Worm (Caenorhabditis elegans) whole organism, L4 larva: Measurements from ENCODE around the gene flp-8.
A peak's percentile ranks its signal among the peaks of the same experiment; 100 is the strongest.

Experiments used
- F10B5.3 ChIP-seq: sonication (generic microtip); optimal IDR thresholded peaks from 2 replicates; lab custom pipeline; 2016; ENCODE audit warnings: mild to moderate bottlenecking, missing genetic modification characterization, missing compliant biosample characterization
- F44E2.7 ChIP-seq: fragments of 200-800 bp; sonication (Bioruptor generic); IDR thresholded peaks from 2 replicates; pipeline ENCODE4 v2.1.2; 2022; ENCODE audit warnings: missing genetic modification characterization, missing compliant biosample characterization
- R02D3.7 ChIP-seq: fragments of 150-350 bp; sonication (generic microtip); optimal IDR thresholded peaks from 3 replicates; lab custom pipeline; 2014; ENCODE audit warnings: missing biosample characterization, missing genetic modification characterization
- T20F7.1 ChIP-seq: fragments of 200-800 bp; sonication (Bioruptor generic); optimal IDR thresholded peaks from 2 replicates; lab custom pipeline; 2018; ENCODE audit warnings: mild to moderate bottlenecking, missing genetic modification characterization, missing compliant biosample characterization
- T26A8.4 ChIP-seq: fragments of 200-800 bp; sonication (Bioruptor generic); IDR thresholded peaks from 2 replicates; pipeline ENCODE4 v1.3.6; 2022; ENCODE audit warnings: missing genetic modification characterization, missing compliant biosample characterization
- aha-1 ChIP-seq: fragments of 150-350 bp; peaks from one replicate; lab custom pipeline; 2014; ENCODE audit warnings: missing biosample characterization, missing genetic modification characterization
- ama-1 ChIP-seq: fragments of 150-350 bp; optimal IDR thresholded peaks from 2 replicates; lab custom pipeline; 2014; ENCODE audit warnings: inconsistent platforms, mixed read lengths
- arid-1 ChIP-seq: fragments of 200-800 bp; sonication (Bioruptor generic); conservative IDR thresholded peaks from 2 replicates; pipeline ENCODE4 v1.3.6; 2022; ENCODE audit warnings: missing genetic modification reagents, missing genetic modification characterization, missing compliant biosample characterization
- attf-4 ChIP-seq: sonication (generic microtip); optimal IDR thresholded peaks from 3 replicates; lab custom pipeline; 2017; ENCODE audit warnings: missing biosample characterization, missing genetic modification characterization
- ceh-20 ChIP-seq: fragments of 200-800 bp; sonication (Bioruptor generic); IDR thresholded peaks from 2 replicates; pipeline ENCODE4 v1.3.6; 2022; ENCODE audit warnings: missing genetic modification reagents, missing genetic modification characterization, missing compliant biosample characterization
- ceh-32 ChIP-seq: sonication (generic microtip); optimal IDR thresholded peaks from 2 replicates; lab custom pipeline; 2016; ENCODE audit warnings: mild to moderate bottlenecking, missing genetic modification characterization, missing compliant biosample characterization; ENCODE audit not compliant: poor library complexity
- ces-1 ChIP-seq: fragments of 150-350 bp; sonication (generic microtip); optimal IDR thresholded peaks from 4 replicates; lab custom pipeline; 2014; ENCODE audit warnings: missing biosample characterization, missing genetic modification reagents, missing genetic modification characterization
- ctbp-1 ChIP-seq: fragments of 200-800 bp; sonication (Bioruptor generic); IDR thresholded peaks from 2 replicates; pipeline ENCODE4 v1.3.6; 2022; ENCODE audit warnings: missing genetic modification reagents, missing genetic modification characterization, missing compliant biosample characterization
- daf-16 ChIP-seq, 3 experiments: sonication (generic microtip); optimal IDR thresholded peaks; 2 replicates each; lab custom pipeline; 2016 to 2017; ENCODE audit warnings: missing genetic modification characterization in 3 of 3, missing genetic modification reagents in 3 of 3, mild to moderate bottlenecking in 2 of 3, missing compliant biosample characterization in 2 of 3, missing biosample characterization in 1 of 3, moderate library complexity in 1 of 3
- dmd-6 ChIP-seq: fragments of 200-800 bp; sonication (Bioruptor generic); IDR thresholded peaks from 2 replicates; pipeline ENCODE4 v1.3.6; 2022; ENCODE audit warnings: missing genetic modification reagents, missing genetic modification characterization, missing compliant biosample characterization
- dpl-1 ChIP-seq: fragments of 150-350 bp; optimal IDR thresholded peaks from 2 replicates; lab custom pipeline; 2014; ENCODE audit warnings: missing biosample characterization, missing genetic modification reagents, missing genetic modification characterization
- dve-1 ChIP-seq: sonication (generic microtip); optimal IDR thresholded peaks from 2 replicates; lab custom pipeline; 2017; ENCODE audit warnings: antibody characterized with exemption, mild to moderate bottlenecking, missing genetic modification characterization, missing compliant biosample characterization; ENCODE audit not compliant: insufficient read depth
- egl-27 ChIP-seq: sonication (generic microtip); optimal IDR thresholded peaks from 3 replicates; lab custom pipeline; 2017; ENCODE audit warnings: missing biosample characterization, missing genetic modification reagents, missing genetic modification characterization
- fkh-10 ChIP-seq: fragments of 150-350 bp; optimal IDR thresholded peaks from 2 replicates; lab custom pipeline; 2014; ENCODE audit warnings: missing biosample characterization, missing genetic modification reagents, missing genetic modification characterization
- gei-8 ChIP-seq: fragments of 200-800 bp; sonication (Bioruptor generic); optimal IDR thresholded peaks from 2 replicates; lab custom pipeline; 2018; ENCODE audit warnings: mild to moderate bottlenecking, missing genetic modification characterization, missing compliant biosample characterization
- hlh-30 ChIP-seq: sonication (generic microtip); optimal IDR thresholded peaks from 2 replicates; lab custom pipeline; 2017; ENCODE audit warnings: antibody characterized with exemption, mild to moderate bottlenecking, missing genetic modification characterization, missing compliant biosample characterization; ENCODE audit not compliant: insufficient read depth
- hmg-1.1 ChIP-seq: fragments of 200-800 bp; sonication (Bioruptor generic); IDR thresholded peaks from 2 replicates; pipeline ENCODE4 v1.3.6; 2022; ENCODE audit warnings: missing genetic modification reagents, missing genetic modification characterization, missing compliant biosample characterization
- jun-1 ChIP-seq: fragments of 150-350 bp; optimal IDR thresholded peaks from 2 replicates; lab custom pipeline; 2014; ENCODE audit warnings: missing biosample characterization, missing genetic modification reagents, missing genetic modification characterization
- lin-13 ChIP-seq: fragments of 150-350 bp; optimal IDR thresholded peaks from 2 replicates; lab custom pipeline; 2014; ENCODE audit warnings: missing biosample characterization, missing genetic modification reagents, missing genetic modification characterization
- lin-38 ChIP-seq: fragments of 200-800 bp; sonication (Bioruptor generic); IDR thresholded peaks from 2 replicates; pipeline ENCODE4 v1.3.6; 2022; ENCODE audit warnings: missing genetic modification reagents, missing genetic modification characterization, missing compliant biosample characterization
- lsy-2 ChIP-seq, 2 experiments: fragments of 150-350 bp in 1 of 2; sonication (generic microtip) in 1 of 2; optimal IDR thresholded peaks; 2 replicates each; lab custom pipeline; 2014 to 2017; ENCODE audit warnings: missing biosample characterization in 2 of 2, missing genetic modification characterization in 2 of 2
- madf-5 ChIP-seq, 2 experiments: fragments of 200-800 bp; sonication (Bioruptor generic); IDR thresholded peaks; 2 replicates each; pipeline ENCODE4 v1.3.6; 2022; ENCODE audit warnings: missing compliant biosample characterization in 2 of 2, missing genetic modification characterization in 2 of 2
- mdl-1 ChIP-seq, 2 experiments: fragments of 150-350 bp in 1 of 2; sonication (generic microtip) in 1 of 2; optimal IDR thresholded peaks; 2 replicates each; lab custom pipeline; 2014 to 2017; ENCODE audit warnings: missing biosample characterization in 2 of 2, missing genetic modification characterization in 2 of 2
- mep-1 ChIP-seq: fragments of 150-350 bp; sonication (generic microtip); optimal IDR thresholded peaks from 3 replicates; lab custom pipeline; 2014; ENCODE audit warnings: missing biosample characterization, missing genetic modification characterization
- mes-2 ChIP-seq: sonication (generic microtip); optimal IDR thresholded peaks from 2 replicates; lab custom pipeline; 2016; ENCODE audit warnings: missing genotype, mild to moderate bottlenecking, missing genetic modification characterization, missing compliant biosample characterization; ENCODE audit not compliant: poor library complexity, severe bottlenecking
- mxl-2 ChIP-seq: fragments of 200-800 bp; sonication (Bioruptor generic); conservative IDR thresholded peaks from 2 replicates; pipeline ENCODE4 v1.3.6; 2022; ENCODE audit warnings: missing genetic modification reagents, missing genetic modification characterization, missing compliant biosample characterization
- nhr-102 ChIP-seq: sonication (generic microtip); optimal IDR thresholded peaks from 2 replicates; lab custom pipeline; 2016; ENCODE audit warnings: mild to moderate bottlenecking, missing genetic modification characterization, moderate library complexity, missing compliant biosample characterization
- nhr-237 ChIP-seq: sonication (generic microtip); optimal IDR thresholded peaks from 2 replicates; lab custom pipeline; 2017; ENCODE audit warnings: missing biosample characterization, missing genetic modification characterization
- nhr-48 ChIP-seq: sonication (generic microtip); optimal IDR thresholded peaks from 2 replicates; lab custom pipeline; 2016; ENCODE audit warnings: mild to moderate bottlenecking, missing genetic modification characterization, missing compliant biosample characterization
- nhr-76 ChIP-seq: fragments of 150-350 bp; optimal IDR thresholded peaks from 2 replicates; lab custom pipeline; 2014; ENCODE audit warnings: missing biosample characterization, missing genetic modification characterization
- nhr-77 ChIP-seq: fragments of 150-350 bp; optimal IDR thresholded peaks from 2 replicates; lab custom pipeline; 2014; ENCODE audit warnings: missing biosample characterization, missing genetic modification characterization
- rbr-2 ChIP-seq: sonication (generic microtip); optimal IDR thresholded peaks from 2 replicates; lab custom pipeline; 2016; ENCODE audit warnings: missing genotype, missing genetic modification characterization, missing compliant biosample characterization
- saeg-2 ChIP-seq: fragments of 200-800 bp; sonication (Bioruptor generic); IDR thresholded peaks from 2 replicates; pipeline ENCODE4 v1.3.6; 2022; ENCODE audit warnings: missing genetic modification reagents, missing genetic modification characterization, missing compliant biosample characterization
- skn-1 ChIP-seq: fragments of 150-350 bp; optimal IDR thresholded peaks from 2 replicates; lab custom pipeline; 2014; ENCODE audit warnings: missing biosample characterization, missing genetic modification characterization
- spr-1 ChIP-seq: sonication (generic microtip); optimal IDR thresholded peaks from 2 replicates; lab custom pipeline; 2016; ENCODE audit warnings: mild to moderate bottlenecking, missing genetic modification characterization, missing compliant biosample characterization
- tag-97 ChIP-seq: fragments of 200-800 bp; sonication (Bioruptor generic); IDR thresholded peaks from 2 replicates; pipeline ENCODE4 v1.3.6; 2022; ENCODE audit warnings: missing genetic modification characterization, missing compliant biosample characterization
- tra-1 ChIP-seq: fragments of 200-800 bp; sonication (Bioruptor generic); IDR thresholded peaks from 2 replicates; pipeline ENCODE4 v1.3.6; 2022; ENCODE audit warnings: missing genetic modification reagents, missing genetic modification characterization, missing compliant biosample characterization
- vab-7 ChIP-seq: fragments of 200-800 bp; sonication (Bioruptor generic); IDR thresholded peaks from 2 replicates; pipeline ENCODE4 v1.3.6; 2022; ENCODE audit warnings: missing genetic modification reagents, missing genetic modification characterization, missing compliant biosample characterization
- zip-2 ChIP-seq: fragments of 150-350 bp; optimal IDR thresholded peaks from 2 replicates; lab custom pipeline; 2014; ENCODE audit warnings: missing biosample characterization, missing genetic modification characterization
- ztf-11 ChIP-seq: fragments of 150-350 bp; optimal IDR thresholded peaks from 2 replicates; lab custom pipeline; 2014; ENCODE audit warnings: missing biosample characterization, missing genetic modification characterization

Gene flp-8

ce11 chrX:14841030-14841429 is 40.2 kb upstream of the flp-8 start (continued):
- peak; percentile 92 for TF ChIP-seq ctbp-1 (GFP tag; lab: Robert Waterston, UW)
- peak; percentile 95 for TF ChIP-seq hlh-30 (tag; lab: Kevin White, UChicago)
- peak; percentile 10 for TF ChIP-seq ama-1 (lab: Kevin White, UChicago)
- no peak for TF ChIP-seq T26A8.4 (GFP tag; lab: Robert Waterston, UW)
- TF ChIP-seq ces-1 (GFP tag; lab: Kevin White, UChicago), result peak; percentile 24
- no peak for TF ChIP-seq nhr-237 (tag; lab: Kevin White, UChicago)
- peak; percentile 94 for TF ChIP-seq fkh-10
- peak; percentile 94 for TF ChIP-seq hmg-1.1 (GFP tag; lab: Robert Waterston, UW)
- TF ChIP-seq vab-7 (GFP tag; lab: Robert Waterston, UW), result peak; percentile 50
- peak; percentile 34 for TF ChIP-seq spr-1 (tag; lab: Kevin White, UChicago)
- TF ChIP-seq jun-1 (tag; lab: Kevin White, UChicago), result peak; percentile 60
- peak; percentile 85 for TF ChIP-seq dmd-6
- peak; percentile 99 for TF ChIP-seq aha-1
- peak; percentile 85 for TF ChIP-seq nhr-77
- TF ChIP-seq egl-27 (tag; lab: Kevin White, UChicago), result peak; percentile 63
- no peak for TF ChIP-seq gei-8 (GFP tag; lab: Kevin White, UChicago)
- TF ChIP-seq saeg-2 (GFP tag; lab: Robert Waterston, UW), result 0 out of 2 replicates have a peak, but pooled peaks have one; percentile 22
- TF ChIP-seq ceh-20 (GFP tag; lab: Robert Waterston, UW), result peak; percentile 67; the same call in 1 of the 2 replicates
- TF ChIP-seq zip-2 (tag; lab: Kevin White, UChicago), result no peak
- peak; percentile 84 for TF ChIP-seq mes-2 (tag; lab: Kevin White, UChicago)
- peak; percentile 60 for TF ChIP-seq T20F7.1 (GFP tag; lab: Kevin White, UChicago)
- peak; percentile 70 for TF ChIP-seq lin-13 (GFP tag; lab: Kevin White, UChicago)
- TF ChIP-seq nhr-48 (tag; lab: Kevin White, UChicago), result peak; percentile 67
- TF ChIP-seq dpl-1 (GFP tag; lab: Kevin White, UChicago), result peak; percentile 75
- no peak for TF ChIP-seq skn-1 (tag; lab: Kevin White, UChicago)
- no peak for TF ChIP-seq nhr-102
- TF ChIP-seq R02D3.7 (tag; lab: Kevin White, UChicago), result no peak
- 0 out of 2 replicates have a peak, but pooled peaks have one; percentile 7 for TF ChIP-seq arid-1 (GFP tag; lab: Robert Waterston, UW)
- TF ChIP-seq daf-16 (GFP tag; optimal IDR thresholded peaks at IDR 0.05; lab: Kevin White, UChicago), result peak in 1 of 2 experiments; percentile 64
- TF ChIP-seq daf-16 (tag; optimal IDR thresholded peaks at IDR 0.05; lab: Kevin White, UChicago), result peak; percentile 59
- peak; percentile 49 for TF ChIP-seq lin-38 (GFP tag; lab: Robert Waterston, UW)
- TF ChIP-seq lsy-2 (tag; optimal IDR thresholded peaks at IDR 0.05; lab: Kevin White, UChicago), result peak; percentile 68 to 86
- peak; percentile 87 for TF ChIP-seq dve-1 (tag; lab: Kevin White, UChicago)
- peak; percentile 94 for TF ChIP-seq mep-1 (tag; lab: Kevin White, UChicago)
- no peak for TF ChIP-seq tra-1 (GFP tag; lab: Robert Waterston, UW)
- TF ChIP-seq rbr-2 (tag; lab: Kevin White, UChicago), result peak; percentile 91
- TF ChIP-seq F10B5.3 (tag; lab: Kevin White, UChicago), result peak; percentile 1
- TF ChIP-seq ceh-32, result peak; percentile 49
- TF ChIP-seq F44E2.7 (GFP tag; lab: Robert Waterston, UW), result no peak
- no peak for TF ChIP-seq madf-5 (GFP tag; IDR thresholded peaks at IDR 0.05; lab: Robert Waterston, UW)
- no peak for TF ChIP-seq mxl-2 (GFP tag; lab: Robert Waterston, UW)
- no peak for TF ChIP-seq attf-4 (tag; lab: Kevin White, UChicago)
- no peak for TF ChIP-seq nhr-76
- TF ChIP-seq ztf-11 (tag; lab: Kevin White, UChicago), result no peak
- no peak for TF ChIP-seq tag-97
- TF ChIP-seq mdl-1 (tag; optimal IDR thresholded peaks at IDR 0.05; lab: Kevin White, UChicago), result peak; percentile 75 to 97
- TF ChIP-seq, all 104 proteins: peak for 44
